Fruit fly (Drosophila melanogaster): ENCODE measurements around the gene Dab.

dm6 chr3L:16682371-16682770, 29.6 kb upstream of the Dab start:
- TF ChIP-seq CG11902 (GFP tag; optimal IDR thresholded peaks at IDR 0.05) (no peak), Gug (GFP tag; IDR thresholded peaks at IDR 0.05) (no peak), CG8632 (GFP tag; optimal IDR thresholded peaks at IDR 0.05) (no peak), CG7368 (GFP tag; optimal IDR thresholded peaks at IDR 0.05) (no peak), CG10669 (GFP tag; optimal IDR thresholded peaks at IDR 0.05) (no peak)
